Worm (Caenorhabditis elegans) whole organism, L4 larva: Measurements from ENCODE around the gene sar-1.

Source experiments
- R02D3.7 ChIP-seq: fragments of 150-350 bp; sonication (generic microtip); optimal IDR thresholded peaks from 3 replicates; lab custom pipeline; 2014; ENCODE audit warnings: missing biosample characterization, missing genetic modification characterization
- aha-1 ChIP-seq: fragments of 150-350 bp; peaks from one replicate; lab custom pipeline; 2014; ENCODE audit warnings: missing biosample characterization, missing genetic modification characterization
- ceh-20 ChIP-seq: fragments of 200-800 bp; sonication (Bioruptor generic); IDR thresholded peaks from 2 replicates; pipeline ENCODE4 v1.3.6; 2022; ENCODE audit warnings: missing genetic modification reagents, missing genetic modification characterization, missing compliant biosample characterization
- cey-2 ChIP-seq: sonication (generic microtip); optimal IDR thresholded peaks from 3 replicates; lab custom pipeline; 2017; ENCODE audit warnings: missing genetic modification characterization, mild to moderate bottlenecking, missing compliant biosample characterization, antibody characterized with exemption, borderline replicate concordance; ENCODE audit not compliant: insufficient read depth
- daf-12 ChIP-seq: fragments of 150-350 bp; optimal IDR thresholded peaks from 2 replicates; lab custom pipeline; 2014; ENCODE audit warnings: missing biosample characterization, missing genetic modification reagents, missing genetic modification characterization
- daf-16 ChIP-seq, 3 experiments: sonication (generic microtip); optimal IDR thresholded peaks; 2 replicates each; lab custom pipeline; 2016 to 2017; ENCODE audit warnings: missing genetic modification characterization in 3 of 3, missing genetic modification reagents in 3 of 3, mild to moderate bottlenecking in 2 of 3, missing compliant biosample characterization in 2 of 3, missing biosample characterization in 1 of 3, moderate library complexity in 1 of 3
- daf-8 ChIP-seq: fragments of 200-800 bp; sonication (Bioruptor generic); IDR thresholded peaks from 2 replicates; pipeline ENCODE4 v1.3.6; 2022; ENCODE audit warnings: missing genetic modification characterization, missing compliant biosample characterization
- dmd-6 ChIP-seq: fragments of 200-800 bp; sonication (Bioruptor generic); IDR thresholded peaks from 2 replicates; pipeline ENCODE4 v1.3.6; 2022; ENCODE audit warnings: missing genetic modification reagents, missing genetic modification characterization, missing compliant biosample characterization
- dve-1 ChIP-seq: sonication (generic microtip); optimal IDR thresholded peaks from 2 replicates; lab custom pipeline; 2017; ENCODE audit warnings: antibody characterized with exemption, mild to moderate bottlenecking, missing genetic modification characterization, missing compliant biosample characterization; ENCODE audit not compliant: insufficient read depth
- egl-27 ChIP-seq: sonication (generic microtip); optimal IDR thresholded peaks from 3 replicates; lab custom pipeline; 2017; ENCODE audit warnings: missing biosample characterization, missing genetic modification reagents, missing genetic modification characterization
- fkh-10 ChIP-seq: fragments of 150-350 bp; optimal IDR thresholded peaks from 2 replicates; lab custom pipeline; 2014; ENCODE audit warnings: missing biosample characterization, missing genetic modification reagents, missing genetic modification characterization
- fos-1 ChIP-seq: fragments of 150-350 bp; optimal IDR thresholded peaks from 2 replicates; lab custom pipeline; 2014; ENCODE audit warnings: missing biosample characterization, missing genetic modification characterization
- hif-1 ChIP-seq, 2 experiments: sonication (generic microtip); optimal IDR thresholded peaks; 2 replicates each; lab custom pipeline; 2016 to 2017; ENCODE audit warnings: missing compliant biosample characterization in 2 of 2, missing genetic modification characterization in 2 of 2, missing genetic modification reagents in 2 of 2, missing genotype in 2 of 2, mild to moderate bottlenecking in 1 of 2
- hlh-11 ChIP-seq: fragments of 200-800 bp; sonication (Bioruptor generic); optimal IDR thresholded peaks from 2 replicates; lab custom pipeline; 2018; ENCODE audit warnings: mild to moderate bottlenecking, missing genetic modification characterization, missing compliant biosample characterization
- hlh-30 ChIP-seq: sonication (generic microtip); optimal IDR thresholded peaks from 2 replicates; lab custom pipeline; 2017; ENCODE audit warnings: antibody characterized with exemption, mild to moderate bottlenecking, missing genetic modification characterization, missing compliant biosample characterization; ENCODE audit not compliant: insufficient read depth
- lim-7 ChIP-seq: fragments of 200-800 bp; sonication (Bioruptor generic); IDR thresholded peaks from 2 replicates; pipeline ENCODE4 v1.3.6; 2022; ENCODE audit warnings: missing genetic modification characterization, missing compliant biosample characterization
- lin-39 ChIP-seq: fragments of 150-350 bp; optimal IDR thresholded peaks from 2 replicates; lab custom pipeline; 2014; ENCODE audit warnings: missing biosample characterization, missing genetic modification reagents, missing genetic modification characterization
- lir-3 ChIP-seq: sonication (generic microtip); optimal IDR thresholded peaks from 2 replicates; lab custom pipeline; 2016; ENCODE audit warnings: mild to moderate bottlenecking, missing genetic modification characterization, missing compliant biosample characterization
- lsy-2 ChIP-seq, 2 experiments: fragments of 150-350 bp in 1 of 2; sonication (generic microtip) in 1 of 2; optimal IDR thresholded peaks; 2 replicates each; lab custom pipeline; 2014 to 2017; ENCODE audit warnings: missing biosample characterization in 2 of 2, missing genetic modification characterization in 2 of 2
- mdl-1 ChIP-seq, 2 experiments: fragments of 150-350 bp in 1 of 2; sonication (generic microtip) in 1 of 2; optimal IDR thresholded peaks; 2 replicates each; lab custom pipeline; 2014 to 2017; ENCODE audit warnings: missing biosample characterization in 2 of 2, missing genetic modification characterization in 2 of 2
- mxl-2 ChIP-seq: fragments of 200-800 bp; sonication (Bioruptor generic); conservative IDR thresholded peaks from 2 replicates; pipeline ENCODE4 v1.3.6; 2022; ENCODE audit warnings: missing genetic modification reagents, missing genetic modification characterization, missing compliant biosample characterization
- nhr-102 ChIP-seq: sonication (generic microtip); optimal IDR thresholded peaks from 2 replicates; lab custom pipeline; 2016; ENCODE audit warnings: mild to moderate bottlenecking, missing genetic modification characterization, moderate library complexity, missing compliant biosample characterization
- nhr-11 ChIP-seq: fragments of 150-350 bp; optimal IDR thresholded peaks from 2 replicates; lab custom pipeline; 2014; ENCODE audit warnings: missing biosample characterization, missing genetic modification characterization
- nhr-28 ChIP-seq: fragments of 150-350 bp; optimal IDR thresholded peaks from 2 replicates; lab custom pipeline; 2014; ENCODE audit warnings: missing biosample characterization, missing genetic modification characterization
- nhr-48 ChIP-seq: sonication (generic microtip); optimal IDR thresholded peaks from 2 replicates; lab custom pipeline; 2016; ENCODE audit warnings: mild to moderate bottlenecking, missing genetic modification characterization, missing compliant biosample characterization
- nhr-77 ChIP-seq: fragments of 150-350 bp; optimal IDR thresholded peaks from 2 replicates; lab custom pipeline; 2014; ENCODE audit warnings: missing biosample characterization, missing genetic modification characterization
- php-3 ChIP-seq: fragments of 200-800 bp; sonication (Bioruptor generic); IDR thresholded peaks from 2 replicates; pipeline ENCODE4 v1.3.6; 2022; ENCODE audit warnings: missing genetic modification reagents, missing genetic modification characterization, missing compliant biosample characterization
- pqm-1 ChIP-seq: sonication (generic microtip); optimal IDR thresholded peaks from 2 replicates; lab custom pipeline; 2017; ENCODE audit warnings: missing biosample characterization, missing genetic modification characterization
- skn-1 ChIP-seq: fragments of 150-350 bp; optimal IDR thresholded peaks from 2 replicates; lab custom pipeline; 2014; ENCODE audit warnings: missing biosample characterization, missing genetic modification characterization
- tag-97 ChIP-seq: fragments of 200-800 bp; sonication (Bioruptor generic); IDR thresholded peaks from 2 replicates; pipeline ENCODE4 v1.3.6; 2022; ENCODE audit warnings: missing genetic modification characterization, missing compliant biosample characterization
- unc-39 ChIP-seq: sonication (generic microtip); optimal IDR thresholded peaks from 2 replicates; lab custom pipeline; 2017; ENCODE audit warnings: missing biosample characterization, missing genetic modification characterization
- unc-62 ChIP-seq, 3 experiments: fragments of 150-350 bp in 1 of 3; sonication (generic microtip); optimal IDR thresholded peaks in 2 of 3; peaks in 1 of 3; 1 replicate in 1 of 3; 2 replicates in 2 of 3; lab custom pipeline; 2014 to 2017; ENCODE audit warnings: missing biosample characterization in 3 of 3, missing genetic modification characterization in 3 of 3, missing genetic modification reagents in 3 of 3, missing genotype in 1 of 3
- vab-7 ChIP-seq: fragments of 200-800 bp; sonication (Bioruptor generic); IDR thresholded peaks from 2 replicates; pipeline ENCODE4 v1.3.6; 2022; ENCODE audit warnings: missing genetic modification reagents, missing genetic modification characterization, missing compliant biosample characterization
- zfp-2 ChIP-seq: sonication (generic microtip); optimal IDR thresholded peaks from 2 replicates; lab custom pipeline; 2016; ENCODE audit warnings: mild to moderate bottlenecking, missing genetic modification characterization, missing compliant biosample characterization
- zip-11 ChIP-seq: fragments of 200-800 bp; sonication (Bioruptor generic); IDR thresholded peaks from 2 replicates; pipeline ENCODE4 v1.3.6; 2022; ENCODE audit warnings: missing genetic modification characterization, missing compliant biosample characterization

sar-1 gene

DNA sequence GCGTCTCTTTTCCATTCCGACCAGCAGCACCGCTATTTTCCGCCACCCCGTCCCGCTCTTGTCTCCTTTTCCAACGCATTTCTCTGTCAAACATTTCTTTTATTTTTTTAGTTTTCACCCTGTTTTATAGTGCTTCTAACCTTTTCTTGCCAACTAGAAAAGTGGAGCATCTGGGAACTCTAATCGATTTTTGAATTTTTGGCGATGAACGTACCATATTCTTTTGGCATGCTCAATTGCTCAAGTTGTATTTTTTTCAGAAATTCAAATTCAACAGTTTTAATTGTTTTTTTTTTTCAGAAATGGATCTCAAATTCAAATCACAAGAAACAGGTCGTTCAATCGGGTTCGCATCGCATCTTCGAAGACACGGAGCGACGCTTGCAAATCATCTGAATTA lies 35.1 kb upstream of the sar-1 start, which contains the start of gene ZK185.1:
Gene ZK185.1 (plus strand): TSS at position 301 of the 400 bp plus-strand sequence.
- TF ChIP-seq egl-27 (tag; lab: Kevin White, UChicago) (no peak), R02D3.7 (no peak), lin-39 (no peak), hif-1 (tag; optimal IDR thresholded peaks at IDR 0.05; lab: Kevin White, UChicago) (no peak), tag-97 (GFP tag; lab: Robert Waterston, UW) (no peak)

- no peak for TF ChIP-seq unc-62 (GFP tag; optimal IDR thresholded peaks at IDR 0.05 in 1 of 2; lab: Kevin White, UChicago)
- TF ChIP-seq unc-62 (tag; optimal IDR thresholded peaks at IDR 0.05; lab: Kevin White, UChicago): no peak
- TF ChIP-seq vab-7 (GFP tag; lab: Robert Waterston, UW): no peak
- no peak for TF ChIP-seq lir-3 (tag; lab: Kevin White, UChicago)
- no peak for TF ChIP-seq nhr-77 (tag; lab: Kevin White, UChicago)
- TF ChIP-seq zip-11 (GFP tag; lab: Robert Waterston, UW): no peak
- no peak for TF ChIP-seq daf-16 (GFP tag; optimal IDR thresholded peaks at IDR 0.05; lab: Kevin White, UChicago)
- peak; percentile 4 for TF ChIP-seq daf-16 (tag; optimal IDR thresholded peaks at IDR 0.05; lab: Kevin White, UChicago)
- TF ChIP-seq unc-39 (tag; lab: Kevin White, UChicago): no peak
- no peak for TF ChIP-seq daf-12 (tag; lab: Kevin White, UChicago)
- peak; percentile 37 for TF ChIP-seq aha-1
- no peak for TF ChIP-seq php-3 (GFP tag; lab: Robert Waterston, UW)
- TF ChIP-seq fkh-10 (GFP tag; lab: Kevin White, UChicago): no peak
- TF ChIP-seq daf-8: no peak
Measured at ce11 chrIV:4545818-4546217, 32.7 kb upstream of the sar-1 start, which contains the start of gene ZK185.5. ZK185.5 (minus strand) TSS chrIV:4545918.

ce11 chrIV:4544215-4544614 lies 31.1 kb upstream of the sar-1 start:
- TF ChIP-seq dve-1 (tag; lab: Kevin White, UChicago) (peak; percentile 73), php-3 (GFP tag; lab: Robert Waterston, UW) (peak; percentile 76), ceh-20 (GFP tag; lab: Robert Waterston, UW) (peak; percentile 42; the same call in 1 of the 2 replicates), lim-7 (GFP tag; lab: Robert Waterston, UW) (no peak), pqm-1 (peak; percentile 74), hlh-11 (tag; lab: Kevin White, UChicago) (peak; percentile 48), tag-97 (GFP tag; lab: Robert Waterston, UW) (no peak), nhr-28 (tag; lab: Kevin White, UChicago) (peak; percentile 24), nhr-102 (tag; lab: Kevin White, UChicago) (peak; percentile 2), mxl-2 (GFP tag; lab: Robert Waterston, UW) (no peak), lir-3 (tag; lab: Kevin White, UChicago) (no peak), dmd-6 (GFP tag; lab: Robert Waterston, UW) (peak; percentile 91), mdl-1 (tag; optimal IDR thresholded peaks at IDR 0.05; lab: Kevin White, UChicago) (no peak), nhr-48 (tag; lab: Kevin White, UChicago) (peak; percentile 42), daf-16 (GFP tag; optimal IDR thresholded peaks at IDR 0.05; lab: Kevin White, UChicago) (no peak), daf-16 (tag; optimal IDR thresholded peaks at IDR 0.05; lab: Kevin White, UChicago) (peak; percentile 75), zfp-2 (tag; lab: Kevin White, UChicago) (no peak), skn-1 (no peak), lin-39 (no peak), R02D3.7 (no peak), cey-2 (no peak), fkh-10 (GFP tag; lab: Kevin White, UChicago) (no peak), hlh-30 (tag; lab: Kevin White, UChicago) (peak; percentile 6), nhr-11 (no peak), lsy-2 (tag; optimal IDR thresholded peaks at IDR 0.05; lab: Kevin White, UChicago) (no peak)
- TF ChIP-seq, all 104 proteins: peak for 11

- peak; percentile 96 for TF ChIP-seq aha-1
- TF ChIP-seq fos-1: no peak
- no peak for TF ChIP-seq nhr-28 (tag; lab: Kevin White, UChicago)
- TF ChIP-seq ceh-20 (GFP tag; lab: Robert Waterston, UW): no peak
- TF ChIP-seq nhr-11: no peak
Measured at ce11 chrIV:4542972-4543371, 29.9 kb upstream of the sar-1 start.
